Worm (Caenorhabditis elegans) whole organism, L4 larva: ENCODE data around the gene R105.1.

ENCODE experiments used
- D1046.2 ChIP-seq: fragments of 200-800 bp; sonication (Bioruptor generic); IDR thresholded peaks from 2 replicates; pipeline ENCODE4 v1.3.6; 2022; ENCODE audit warnings: missing genetic modification characterization, missing compliant biosample characterization
- F10B5.3 ChIP-seq: sonication (generic microtip); optimal IDR thresholded peaks from 2 replicates; lab custom pipeline; 2016; ENCODE audit warnings: mild to moderate bottlenecking, missing genetic modification characterization, missing compliant biosample characterization
- R02D3.7 ChIP-seq: fragments of 150-350 bp; sonication (generic microtip); optimal IDR thresholded peaks from 3 replicates; lab custom pipeline; 2014; ENCODE audit warnings: missing biosample characterization, missing genetic modification characterization
- Y105C5A.15 ChIP-seq: fragments of 200-800 bp; sonication (Bioruptor generic); IDR thresholded peaks from 2 replicates; pipeline ENCODE4 v1.3.6; 2022; ENCODE audit warnings: missing genetic modification characterization, missing compliant biosample characterization
- arid-1 ChIP-seq: fragments of 200-800 bp; sonication (Bioruptor generic); conservative IDR thresholded peaks from 2 replicates; pipeline ENCODE4 v1.3.6; 2022; ENCODE audit warnings: missing genetic modification reagents, missing genetic modification characterization, missing compliant biosample characterization
- ceh-20 ChIP-seq: fragments of 200-800 bp; sonication (Bioruptor generic); IDR thresholded peaks from 2 replicates; pipeline ENCODE4 v1.3.6; 2022; ENCODE audit warnings: missing genetic modification reagents, missing genetic modification characterization, missing compliant biosample characterization
- ceh-28 ChIP-seq: fragments of 150-350 bp; optimal IDR thresholded peaks from 2 replicates; lab custom pipeline; 2014; ENCODE audit warnings: missing biosample characterization, missing genetic modification reagents, missing genetic modification characterization
- ceh-32 ChIP-seq: sonication (generic microtip); optimal IDR thresholded peaks from 2 replicates; lab custom pipeline; 2016; ENCODE audit warnings: mild to moderate bottlenecking, missing genetic modification characterization, missing compliant biosample characterization; ENCODE audit not compliant: poor library complexity
- daf-16 ChIP-seq, 3 experiments: sonication (generic microtip); optimal IDR thresholded peaks; 2 replicates each; lab custom pipeline; 2016 to 2017; ENCODE audit warnings: missing genetic modification characterization in 3 of 3, missing genetic modification reagents in 3 of 3, mild to moderate bottlenecking in 2 of 3, missing compliant biosample characterization in 2 of 3, missing biosample characterization in 1 of 3, moderate library complexity in 1 of 3
- daf-19 ChIP-seq: fragments of 200-800 bp; sonication (Bioruptor generic); conservative IDR thresholded peaks from 2 replicates; pipeline ENCODE4 v1.3.6; 2022; ENCODE audit warnings: missing genetic modification characterization, missing compliant biosample characterization
- dpl-1 ChIP-seq: fragments of 150-350 bp; optimal IDR thresholded peaks from 2 replicates; lab custom pipeline; 2014; ENCODE audit warnings: missing biosample characterization, missing genetic modification reagents, missing genetic modification characterization
- dve-1 ChIP-seq: sonication (generic microtip); optimal IDR thresholded peaks from 2 replicates; lab custom pipeline; 2017; ENCODE audit warnings: antibody characterized with exemption, mild to moderate bottlenecking, missing genetic modification characterization, missing compliant biosample characterization; ENCODE audit not compliant: insufficient read depth
- egl-43 ChIP-seq: fragments of 200-800 bp; sonication (Bioruptor generic); IDR thresholded peaks from 2 replicates; pipeline ENCODE4 v1.3.6; 2022; ENCODE audit warnings: missing genetic modification reagents, missing genetic modification characterization, missing compliant biosample characterization
- fos-1 ChIP-seq: fragments of 150-350 bp; optimal IDR thresholded peaks from 2 replicates; lab custom pipeline; 2014; ENCODE audit warnings: missing biosample characterization, missing genetic modification characterization
- gei-8 ChIP-seq: fragments of 200-800 bp; sonication (Bioruptor generic); optimal IDR thresholded peaks from 2 replicates; lab custom pipeline; 2018; ENCODE audit warnings: mild to moderate bottlenecking, missing genetic modification characterization, missing compliant biosample characterization
- hlh-11 ChIP-seq: fragments of 200-800 bp; sonication (Bioruptor generic); optimal IDR thresholded peaks from 2 replicates; lab custom pipeline; 2018; ENCODE audit warnings: mild to moderate bottlenecking, missing genetic modification characterization, missing compliant biosample characterization
- hlh-30 ChIP-seq: sonication (generic microtip); optimal IDR thresholded peaks from 2 replicates; lab custom pipeline; 2017; ENCODE audit warnings: antibody characterized with exemption, mild to moderate bottlenecking, missing genetic modification characterization, missing compliant biosample characterization; ENCODE audit not compliant: insufficient read depth
- lin-15B ChIP-seq: fragments of 150-350 bp; sonication (generic microtip); optimal IDR thresholded peaks from 3 replicates; lab custom pipeline; 2014; ENCODE audit warnings: missing biosample characterization, missing genetic modification characterization
- lin-29 ChIP-seq: fragments of 200-800 bp; sonication (Bioruptor generic); IDR thresholded peaks from 2 replicates; pipeline ENCODE4 v1.3.6; 2022; ENCODE audit warnings: missing genetic modification reagents, missing genetic modification characterization, missing compliant biosample characterization
- lin-38 ChIP-seq: fragments of 200-800 bp; sonication (Bioruptor generic); IDR thresholded peaks from 2 replicates; pipeline ENCODE4 v1.3.6; 2022; ENCODE audit warnings: missing genetic modification reagents, missing genetic modification characterization, missing compliant biosample characterization
- lin-39 ChIP-seq: fragments of 150-350 bp; optimal IDR thresholded peaks from 2 replicates; lab custom pipeline; 2014; ENCODE audit warnings: missing biosample characterization, missing genetic modification reagents, missing genetic modification characterization
- lir-3 ChIP-seq: sonication (generic microtip); optimal IDR thresholded peaks from 2 replicates; lab custom pipeline; 2016; ENCODE audit warnings: mild to moderate bottlenecking, missing genetic modification characterization, missing compliant biosample characterization
- lsy-2 ChIP-seq, 2 experiments: fragments of 150-350 bp in 1 of 2; sonication (generic microtip) in 1 of 2; optimal IDR thresholded peaks; 2 replicates each; lab custom pipeline; 2014 to 2017; ENCODE audit warnings: missing biosample characterization in 2 of 2, missing genetic modification characterization in 2 of 2
- madf-5 ChIP-seq, 2 experiments: fragments of 200-800 bp; sonication (Bioruptor generic); IDR thresholded peaks; 2 replicates each; pipeline ENCODE4 v1.3.6; 2022; ENCODE audit warnings: missing compliant biosample characterization in 2 of 2, missing genetic modification characterization in 2 of 2
- nhr-102 ChIP-seq: sonication (generic microtip); optimal IDR thresholded peaks from 2 replicates; lab custom pipeline; 2016; ENCODE audit warnings: mild to moderate bottlenecking, missing genetic modification characterization, moderate library complexity, missing compliant biosample characterization
- nhr-11 ChIP-seq: fragments of 150-350 bp; optimal IDR thresholded peaks from 2 replicates; lab custom pipeline; 2014; ENCODE audit warnings: missing biosample characterization, missing genetic modification characterization
- nhr-111 ChIP-seq: fragments of 200-800 bp; sonication (Bioruptor generic); optimal IDR thresholded peaks from 2 replicates; lab custom pipeline; 2018; ENCODE audit warnings: mild to moderate bottlenecking, missing genetic modification characterization, missing compliant biosample characterization
- nhr-237 ChIP-seq: sonication (generic microtip); optimal IDR thresholded peaks from 2 replicates; lab custom pipeline; 2017; ENCODE audit warnings: missing biosample characterization, missing genetic modification characterization
- nhr-41 ChIP-seq: fragments of 200-800 bp; sonication (Bioruptor generic); IDR thresholded peaks from 2 replicates; pipeline ENCODE4 v1.3.6; 2022; ENCODE audit warnings: missing genetic modification reagents, missing genetic modification characterization, missing compliant biosample characterization
- nhr-6 ChIP-seq: fragments of 150-350 bp; optimal IDR thresholded peaks from 2 replicates; lab custom pipeline; 2014; ENCODE audit warnings: missing biosample characterization, missing genetic modification characterization
- nhr-76 ChIP-seq: fragments of 150-350 bp; optimal IDR thresholded peaks from 2 replicates; lab custom pipeline; 2014; ENCODE audit warnings: missing biosample characterization, missing genetic modification characterization
- rbr-2 ChIP-seq: sonication (generic microtip); optimal IDR thresholded peaks from 2 replicates; lab custom pipeline; 2016; ENCODE audit warnings: missing genotype, missing genetic modification characterization, missing compliant biosample characterization
- set-16 ChIP-seq: fragments of 200-800 bp; sonication (Bioruptor generic); IDR thresholded peaks from 2 replicates; pipeline ENCODE4 v1.3.6; 2022; ENCODE audit warnings: missing genetic modification reagents, missing genetic modification characterization, missing compliant biosample characterization
- spr-3 ChIP-seq: fragments of 200-800 bp; sonication (Bioruptor generic); optimal IDR thresholded peaks from 2 replicates; lab custom pipeline; 2018; ENCODE audit warnings: mild to moderate bottlenecking, missing genetic modification characterization, missing compliant biosample characterization
- tag-97 ChIP-seq: fragments of 200-800 bp; sonication (Bioruptor generic); IDR thresholded peaks from 2 replicates; pipeline ENCODE4 v1.3.6; 2022; ENCODE audit warnings: missing genetic modification characterization, missing compliant biosample characterization
- tra-1 ChIP-seq: fragments of 200-800 bp; sonication (Bioruptor generic); IDR thresholded peaks from 2 replicates; pipeline ENCODE4 v1.3.6; 2022; ENCODE audit warnings: missing genetic modification reagents, missing genetic modification characterization, missing compliant biosample characterization
- unc-39 ChIP-seq: sonication (generic microtip); optimal IDR thresholded peaks from 2 replicates; lab custom pipeline; 2017; ENCODE audit warnings: missing biosample characterization, missing genetic modification characterization
- unc-62 ChIP-seq, 3 experiments: fragments of 150-350 bp in 1 of 3; sonication (generic microtip); optimal IDR thresholded peaks in 2 of 3; peaks in 1 of 3; 1 replicate in 1 of 3; 2 replicates in 2 of 3; lab custom pipeline; 2014 to 2017; ENCODE audit warnings: missing biosample characterization in 3 of 3, missing genetic modification characterization in 3 of 3, missing genetic modification reagents in 3 of 3, missing genotype in 1 of 3
- vab-7 ChIP-seq: fragments of 200-800 bp; sonication (Bioruptor generic); IDR thresholded peaks from 2 replicates; pipeline ENCODE4 v1.3.6; 2022; ENCODE audit warnings: missing genetic modification reagents, missing genetic modification characterization, missing compliant biosample characterization
- zfp-2 ChIP-seq: sonication (generic microtip); optimal IDR thresholded peaks from 2 replicates; lab custom pipeline; 2016; ENCODE audit warnings: mild to moderate bottlenecking, missing genetic modification characterization, missing compliant biosample characterization
- zfp-3 ChIP-seq: fragments of 200-800 bp; sonication (Bioruptor generic); conservative IDR thresholded peaks from 2 replicates; pipeline ENCODE4 v1.3.6; 2022; ENCODE audit warnings: missing genetic modification reagents, missing genetic modification characterization, missing compliant biosample characterization
- zip-11 ChIP-seq: fragments of 200-800 bp; sonication (Bioruptor generic); IDR thresholded peaks from 2 replicates; pipeline ENCODE4 v1.3.6; 2022; ENCODE audit warnings: missing genetic modification characterization, missing compliant biosample characterization
- ztf-7 ChIP-seq: fragments of 150-350 bp; optimal IDR thresholded peaks from 2 replicates; lab custom pipeline; 2014; ENCODE audit warnings: missing biosample characterization, missing genetic modification characterization

R105.1 gene

DNA sequence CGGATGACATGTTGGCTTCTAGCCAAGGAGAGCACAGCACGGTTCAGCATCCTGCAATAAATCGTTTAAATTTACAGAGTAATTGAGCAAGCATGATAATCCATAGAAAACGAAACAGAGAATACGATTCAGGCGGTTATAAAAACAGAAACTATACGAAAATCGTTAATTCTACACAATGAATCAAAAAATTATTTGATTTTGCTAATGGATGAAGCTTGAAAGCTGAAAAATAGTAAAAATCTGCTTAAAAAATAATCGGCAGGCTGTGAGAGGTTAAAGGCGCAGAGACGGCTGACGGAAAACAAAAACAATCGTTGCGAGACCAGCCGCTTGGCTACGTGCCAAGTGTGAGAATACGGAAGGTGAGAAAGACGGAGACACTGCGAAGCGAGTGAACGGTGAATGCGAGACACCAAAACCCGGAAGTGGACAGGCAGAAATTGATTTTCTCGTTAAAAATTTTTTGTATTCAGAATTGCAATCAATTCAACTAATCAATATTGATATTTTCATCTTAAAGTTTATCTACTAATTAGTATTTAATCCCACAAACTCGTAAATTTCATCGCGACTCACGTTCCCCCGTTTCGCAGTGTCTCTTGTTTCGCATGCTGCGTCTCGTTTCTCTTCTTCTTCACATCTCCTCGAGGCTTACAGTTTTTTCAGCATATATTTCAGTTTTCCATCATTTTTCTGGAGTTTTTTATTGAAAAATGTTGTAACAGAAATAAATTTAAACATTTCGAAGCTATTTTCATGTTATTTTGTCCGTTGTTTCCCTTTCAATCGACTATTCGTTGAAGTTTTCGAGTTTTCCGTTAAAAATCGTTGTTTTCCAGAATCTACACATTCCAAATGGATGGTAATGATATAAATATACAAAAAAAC is 26.9 kb downstream of the R105.1 start, which contains the start of the genes F29B9.11 and jmjd-1.2 (continued):
- peak; percentile 57; the same call in 1 of the 2 replicates for TF ChIP-seq nhr-41 (GFP tag; lab: Robert Waterston, UW)
- TF ChIP-seq madf-5 (GFP tag; IDR thresholded peaks at IDR 0.05; lab: Robert Waterston, UW), result no peak
- peak in 1 of 2 experiments; percentile 66 for TF ChIP-seq daf-16 (GFP tag; optimal IDR thresholded peaks at IDR 0.05; lab: Kevin White, UChicago)
- peak; percentile 72 for TF ChIP-seq daf-16 (tag; optimal IDR thresholded peaks at IDR 0.05; lab: Kevin White, UChicago)
- TF ChIP-seq dpl-1 (GFP tag; lab: Kevin White, UChicago), result peak; percentile 80
- no peak for TF ChIP-seq zip-11
- no peak for TF ChIP-seq Y105C5A.15 (GFP tag; lab: Robert Waterston, UW)
- TF ChIP-seq tag-97, result no peak
- no peak for TF ChIP-seq daf-19 (GFP tag; lab: Robert Waterston, UW)
- peak; percentile 74 for TF ChIP-seq arid-1 (GFP tag; lab: Robert Waterston, UW)
- TF ChIP-seq fos-1 (tag; lab: Kevin White, UChicago), result no peak
- TF ChIP-seq hlh-11 (tag; lab: Kevin White, UChicago), result peak; percentile 93
- no peak for TF ChIP-seq nhr-76 (tag; lab: Kevin White, UChicago)
- TF ChIP-seq nhr-111 (GFP tag; lab: Kevin White, UChicago), result no peak
- peak; percentile 88 for TF ChIP-seq lin-38
- TF ChIP-seq nhr-11 (tag; lab: Kevin White, UChicago), result peak; percentile 93
- peak; percentile 82 for TF ChIP-seq egl-43
- no peak for TF ChIP-seq ceh-28 (tag; lab: Kevin White, UChicago)
- TF ChIP-seq set-16, result peak; percentile 63; the same call in 1 of the 2 replicates
- TF ChIP-seq lsy-2 (tag; optimal IDR thresholded peaks at IDR 0.05; lab: Kevin White, UChicago), result peak; percentile 88 to 93
- TF ChIP-seq F10B5.3 (tag; lab: Kevin White, UChicago), result peak; percentile 19
- peak; percentile 53 for TF ChIP-seq spr-3 (GFP tag; lab: Kevin White, UChicago)
- TF ChIP-seq ceh-32 (tag; lab: Kevin White, UChicago), result no peak
- TF ChIP-seq unc-39, result no peak
- peak; percentile 92 for TF ChIP-seq dve-1 (tag; lab: Kevin White, UChicago)
- peak; percentile 87; the same call in 1 of the 2 replicates for TF ChIP-seq ceh-20 (GFP tag; lab: Robert Waterston, UW)
- TF ChIP-seq unc-62 (GFP tag; optimal IDR thresholded peaks at IDR 0.05 in 1 of 2; lab: Kevin White, UChicago), result peak in 1 of 2 experiments; percentile 88
- no peak for TF ChIP-seq unc-62 (tag; optimal IDR thresholded peaks at IDR 0.05; lab: Kevin White, UChicago)
- peak; percentile 95 for TF ChIP-seq rbr-2 (tag; lab: Kevin White, UChicago)
- TF ChIP-seq lin-15B (tag; lab: Kevin White, UChicago), result no peak
- TF ChIP-seq zfp-2 (tag; lab: Kevin White, UChicago), result peak; percentile 91
- TF ChIP-seq lir-3 (tag; lab: Kevin White, UChicago), result no peak
- peak; percentile 79; the same call in 1 of the 2 replicates for TF ChIP-seq tra-1 (GFP tag; lab: Robert Waterston, UW)
- peak; percentile 30 for TF ChIP-seq ztf-7 (tag; lab: Kevin White, UChicago)
- peak; percentile 72; the same call in 1 of the 2 replicates for TF ChIP-seq D1046.2 (GFP tag; lab: Robert Waterston, UW)
- peak; percentile 82 for TF ChIP-seq hlh-30 (tag; lab: Kevin White, UChicago)
- TF ChIP-seq lin-29 (GFP tag; lab: Robert Waterston, UW), result no peak
- TF ChIP-seq nhr-6 (tag; lab: Kevin White, UChicago), result peak; percentile 73
- TF ChIP-seq zfp-3, result peak; percentile 75; the same call in 1 of the 2 replicates
- TF ChIP-seq lin-39 (tag; lab: Kevin White, UChicago), result no peak
- no peak for TF ChIP-seq gei-8 (GFP tag; lab: Kevin White, UChicago)
- TF ChIP-seq R02D3.7 (tag; lab: Kevin White, UChicago), result peak; percentile 63
- TF ChIP-seq nhr-237 (tag; lab: Kevin White, UChicago), result peak; percentile 34
- TF ChIP-seq vab-7 (GFP tag; lab: Robert Waterston, UW), result peak; percentile 76
- peak; percentile 89 for TF ChIP-seq nhr-102
